Fruit fly (Drosophila melanogaster) whole organism, pupa: ENCODE measurements around the gene CG10581.

Experiments
- CG13204 ChIP-seq: fragments of 200-800 bp; sonication (Bioruptor generic); optimal IDR thresholded peaks from 2 replicates; lab custom pipeline; 2018; ENCODE audit warnings: missing biosample characterization, mild to moderate bottlenecking, missing genetic modification characterization, moderate library complexity
- CG34367 ChIP-seq: fragments of 200-800 bp; sonication (Bioruptor generic); optimal IDR thresholded peaks from 2 replicates; lab custom pipeline; 2018; ENCODE audit warnings: missing biosample characterization, mild to moderate bottlenecking, missing genetic modification characterization
- CG4496 ChIP-seq: fragments of 200-800 bp; sonication (Bioruptor generic); IDR thresholded peaks from 3 replicates; pipeline ENCODE4 v1.3.6; 2022; ENCODE audit warnings: missing biosample characterization, missing genetic modification characterization
- CG8159 ChIP-seq: fragments of 200-800 bp; sonication (Bioruptor generic); optimal IDR thresholded peaks from 3 replicates; lab custom pipeline; 2018; ENCODE audit warnings: missing biosample characterization, mild to moderate bottlenecking, missing genetic modification characterization, moderate library complexity
- CG9948 ChIP-seq: fragments of 200-800 bp; sonication (Bioruptor generic); optimal IDR thresholded peaks from 2 replicates; lab custom pipeline; 2018; ENCODE audit warnings: missing biosample characterization, mild to moderate bottlenecking, missing genetic modification characterization, moderate library complexity
- EcR ChIP-seq: fragments of 200-800 bp; sonication (Bioruptor generic); optimal IDR thresholded peaks from 3 replicates; lab custom pipeline; 2019; ENCODE audit warnings: missing biosample characterization, missing genetic modification characterization, mild to moderate bottlenecking, moderate library complexity, missing genetic modification reagents
- Pif1A ChIP-seq: fragments of 200-800 bp; sonication (Bioruptor generic); optimal IDR thresholded peaks from 3 replicates; lab custom pipeline; 2016; ENCODE audit warnings: missing biosample characterization, missing genetic modification characterization
- Pif1B ChIP-seq: fragments of 200-800 bp; sonication (Bioruptor generic); optimal IDR thresholded peaks from 3 replicates; lab custom pipeline; 2016; ENCODE audit warnings: missing biosample characterization, missing genetic modification characterization
- Snoo ChIP-seq: fragments of 200-800 bp; sonication (Bioruptor generic); optimal IDR thresholded peaks from 3 replicates; lab custom pipeline; 2017; ENCODE audit warnings: missing biosample characterization, mild to moderate bottlenecking, missing genetic modification characterization, inconsistent platforms

DNA sequence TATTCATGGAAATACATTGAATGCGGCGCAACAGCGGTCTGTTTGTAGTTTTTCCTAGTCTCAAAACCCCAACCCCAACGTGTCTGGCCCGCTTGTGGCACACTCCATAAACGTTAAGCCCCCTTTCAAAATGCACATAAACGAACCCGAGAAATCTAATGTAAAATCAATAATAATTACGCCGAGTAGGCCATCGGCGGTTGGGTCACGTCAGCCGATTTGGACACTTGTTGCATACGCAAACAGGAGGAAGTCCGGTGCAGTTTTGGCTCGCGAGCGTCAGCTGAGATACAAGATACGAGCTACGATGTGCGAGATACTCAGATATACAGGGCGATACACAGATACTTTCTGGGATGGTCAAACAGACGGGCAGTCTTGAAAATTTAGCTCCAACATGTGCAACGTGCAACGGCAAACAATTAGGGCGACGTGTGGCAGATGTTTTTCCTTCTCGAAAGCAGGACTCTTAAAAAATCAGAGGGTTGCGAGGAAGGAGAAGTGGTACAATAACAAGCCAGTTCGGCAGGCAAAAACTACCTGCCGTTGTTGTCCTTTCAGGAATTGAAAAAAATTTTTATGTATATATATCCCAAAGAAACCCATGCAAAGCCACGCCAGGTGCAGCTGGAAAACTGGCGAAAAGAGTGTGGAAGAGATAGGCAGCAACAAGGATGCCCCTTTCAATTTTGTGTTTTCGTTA, 32.4 kb upstream of the CG10581 start:
- no peak for TF ChIP-seq Pif1A (GFP tag; lab: Kevin White, UChicago)
- TF ChIP-seq CG9948 (tag; lab: Kevin White, UChicago), result no peak
- no peak for TF ChIP-seq Pif1B (GFP tag; lab: Kevin White, UChicago)
- no peak for TF ChIP-seq CG8159 (tag; lab: Kevin White, UChicago)
- no peak for TF ChIP-seq CG4496 (GFP tag; lab: Robert Waterston, UW)
- TF ChIP-seq CG34367 (tag; lab: Kevin White, UChicago), result no peak
- TF ChIP-seq CG13204 (GFP tag; lab: Kevin White, UChicago), result no peak
- no peak for TF ChIP-seq EcR
- no peak for TF ChIP-seq Snoo (tag; lab: Kevin White, UChicago)
